Fruit fly (Drosophila melanogaster): ENCODE measurements around the gene CG6154.

dm6 chr3R:26242454-26243082 is 19.9 kb upstream of the CG6154 start:
- TF ChIP-seq CTCF (optimal IDR thresholded peaks at IDR 0.05) (no peak), CG8478 (optimal IDR thresholded peaks at IDR 0.05) (no peak)

Measured in S2 (cell line).